Fruit fly (Drosophila melanogaster) whole organism, embryonic: ENCODE measurements around the gene CG3337.

Experiments used
- Adf1 ChIP-seq: fragments of 200-800 bp; sonication (Bioruptor generic); IDR thresholded peaks from 2 replicates; pipeline ENCODE4 v1.3.6; 2022; ENCODE audit warnings: missing biosample characterization, missing genetic modification characterization
- CG13287 ChIP-seq: fragments of 200-800 bp; sonication (Bioruptor generic); IDR thresholded peaks from 2 replicates; pipeline ENCODE4 v1.3.6; 2022; ENCODE audit warnings: missing biosample characterization, missing genetic modification characterization; ENCODE audit not compliant: partially characterized antibody
- CG14710 ChIP-seq: fragments of 200-800 bp; sonication (Bioruptor generic); optimal IDR thresholded peaks from 3 replicates; lab custom pipeline; 2019; ENCODE audit warnings: missing biosample characterization, mild to moderate bottlenecking, missing genetic modification characterization, moderate library complexity
- CG14965 ChIP-seq: fragments of 200-800 bp; sonication (Bioruptor generic); optimal IDR thresholded peaks from 2 replicates; lab custom pipeline; 2016; ENCODE audit warnings: missing biosample characterization, missing genetic modification characterization, borderline replicate concordance
- CG1603 ChIP-seq: fragments of 200-800 bp; sonication (Bioruptor generic); optimal IDR thresholded peaks from 2 replicates; lab custom pipeline; 2019; ENCODE audit warnings: missing biosample characterization, mild to moderate bottlenecking, missing genetic modification characterization, moderate library complexity
- CG2678 ChIP-seq: fragments of 200-800 bp; sonication (Bioruptor generic); optimal IDR thresholded peaks from 3 replicates; lab custom pipeline; 2019; ENCODE audit warnings: missing biosample characterization, mild to moderate bottlenecking, missing genetic modification characterization, moderate library complexity
- CG33213 ChIP-seq: fragments of 200-800 bp; sonication (Bioruptor generic); optimal IDR thresholded peaks from 3 replicates; lab custom pipeline; 2016; ENCODE audit warnings: missing biosample characterization, missing genetic modification characterization
- CG34376 ChIP-seq: fragments of 200-800 bp; sonication (Bioruptor generic); optimal IDR thresholded peaks from 2 replicates; lab custom pipeline; 2018; ENCODE audit warnings: missing biosample characterization, mild to moderate bottlenecking, missing genetic modification characterization
- CG34422 ChIP-seq: fragments of 200-800 bp; sonication (Bioruptor generic); IDR thresholded peaks from 3 replicates; pipeline ENCODE4 v1.3.6; 2022; ENCODE audit warnings: missing biosample characterization, missing genetic modification characterization
- CG7556 ChIP-seq: fragments of 200-800 bp; sonication (Bioruptor generic); optimal IDR thresholded peaks from 2 replicates; lab custom pipeline; 2017; ENCODE audit warnings: missing biosample characterization, mild to moderate bottlenecking, missing genetic modification characterization
- CG8765 ChIP-seq: fragments of 200-800 bp; sonication (Bioruptor generic); IDR thresholded peaks from 2 replicates; pipeline ENCODE4 v1.3.6; 2022; ENCODE audit warnings: missing biosample characterization, missing genetic modification characterization
- CG8924 ChIP-seq: fragments of 200-800 bp; optimal IDR thresholded peaks from 3 replicates; lab custom pipeline; 2019; ENCODE audit warnings: missing biosample characterization, mild to moderate bottlenecking, missing genetic modification characterization, moderate library complexity
- Deaf1 ChIP-seq: fragments of 200-800 bp; optimal IDR thresholded peaks from 3 replicates; lab custom pipeline; 2019; ENCODE audit warnings: missing biosample characterization, mild to moderate bottlenecking, missing genetic modification characterization, moderate library complexity
- Drgx ChIP-seq: fragments of 200-800 bp; sonication (Bioruptor generic); IDR thresholded peaks from 2 replicates; pipeline ENCODE4 v1.3.6; 2022; ENCODE audit warnings: missing biosample characterization, missing genetic modification characterization
- Ets65A ChIP-seq: fragments of 200-800 bp; sonication (Bioruptor generic); peaks from one replicate; lab custom pipeline; 2016; ENCODE audit warnings: missing biosample characterization, missing genetic modification characterization
- Gug ChIP-seq: fragments of 200-800 bp; sonication (Bioruptor generic); IDR thresholded peaks from 4 replicates; pipeline ENCODE4 v1.3.6; 2022; ENCODE audit warnings: missing biosample characterization, missing genetic modification characterization
- H2.0 ChIP-seq: fragments of 200-800 bp; sonication (Bioruptor generic); IDR thresholded peaks from 2 replicates; pipeline ENCODE4 v1.3.6; 2022; ENCODE audit warnings: missing biosample characterization, missing genetic modification characterization
- MTF-1 ChIP-seq: fragments of 200-800 bp; sonication (Bioruptor generic); optimal IDR thresholded peaks from 2 replicates; lab custom pipeline; 2018; ENCODE audit warnings: missing biosample characterization, mild to moderate bottlenecking, missing genetic modification characterization, borderline replicate concordance
- Med ChIP-seq: fragments of 200-800 bp; sonication (Bioruptor generic); peaks from one replicate; lab custom pipeline; 2016; ENCODE audit warnings: missing biosample characterization, missing genetic modification characterization, mild to moderate bottlenecking, inconsistent platforms, moderate library complexity
- Poxn ChIP-seq: fragments of 200-800 bp; sonication (Bioruptor generic); IDR thresholded peaks from 2 replicates; pipeline ENCODE4 v1.3.6; 2022; ENCODE audit warnings: missing biosample characterization, missing genetic modification characterization
- Rfx ChIP-seq: fragments of 200-800 bp; sonication (Bioruptor generic); IDR thresholded peaks from 2 replicates; pipeline ENCODE4 v1.3.6; 2022; ENCODE audit warnings: missing biosample characterization, missing genetic modification characterization
- Trl ChIP-seq, 3 experiments: fragments of >200 bp in 2 of 3; fragments of 200-800 bp in 1 of 3; sonication (Bioruptor generic) in 1 of 3; optimal IDR thresholded peaks; 2 replicates in 1 of 3; 3 replicates in 2 of 3; lab custom pipeline; 2016 to 2017; ENCODE audit warnings: missing biosample characterization in 1 of 3, missing genetic modification characterization in 1 of 3
- Vsx1 ChIP-seq: fragments of 200-800 bp; sonication (Bioruptor generic); optimal IDR thresholded peaks from 2 replicates; lab custom pipeline; 2017; ENCODE audit warnings: missing biosample characterization, mild to moderate bottlenecking, missing genetic modification characterization, missing genetic modification reagents
- bigmax ChIP-seq: fragments of 200-800 bp; sonication (Bioruptor generic); optimal IDR thresholded peaks from 2 replicates; lab custom pipeline; 2018; ENCODE audit warnings: missing biosample characterization, mild to moderate bottlenecking, missing genetic modification characterization
- cad ChIP-seq: fragments of >200 bp; optimal IDR thresholded peaks from 2 replicates; lab custom pipeline; 2017; ENCODE audit warnings: missing biosample characterization, missing genetic modification characterization
- cg ChIP-seq: fragments of 200-800 bp; sonication (Bioruptor generic); optimal IDR thresholded peaks from 3 replicates; lab custom pipeline; 2019; ENCODE audit warnings: missing biosample characterization, mild to moderate bottlenecking, missing genetic modification characterization, moderate library complexity
- chinmo ChIP-seq: fragments of 200-800 bp; sonication (Bioruptor generic); IDR thresholded peaks from 4 replicates; pipeline ENCODE4 v1.3.6; 2022; ENCODE audit warnings: missing biosample characterization, missing genetic modification characterization; ENCODE audit not compliant: partially characterized antibody
- chm ChIP-seq: fragments of 200-800 bp; sonication (Bioruptor generic); IDR thresholded peaks from 2 replicates; pipeline ENCODE4 v1.3.6; 2022; ENCODE audit warnings: missing biosample characterization, missing genetic modification characterization
- ci ChIP-seq: fragments of 200-800 bp; sonication (Bioruptor generic); IDR thresholded peaks from 3 replicates; pipeline ENCODE4 v1.3.6; 2022; ENCODE audit warnings: missing biosample characterization, missing genetic modification characterization
- cwo ChIP-seq: fragments of 200-800 bp; sonication (Bioruptor generic); optimal IDR thresholded peaks from 3 replicates; lab custom pipeline; 2017; ENCODE audit warnings: missing biosample characterization, missing genetic modification characterization, mild to moderate bottlenecking, moderate library complexity, missing genetic modification reagents
- ems ChIP-seq: fragments of 200-800 bp; sonication (Bioruptor generic); optimal IDR thresholded peaks from 3 replicates; lab custom pipeline; 2016; ENCODE audit warnings: missing biosample characterization, missing genetic modification characterization
- eve ChIP-seq, 2 experiments: fragments of >200 bp; optimal IDR thresholded peaks; 2 replicates each; lab custom pipeline; 2017; ENCODE audit warnings: missing biosample characterization in 2 of 2, missing genetic modification characterization in 2 of 2
- exex ChIP-seq: fragments of 200-800 bp; sonication (Bioruptor generic); optimal IDR thresholded peaks from 4 replicates; lab custom pipeline; 2018; ENCODE audit warnings: missing biosample characterization, mild to moderate bottlenecking, missing genetic modification characterization, moderate library complexity
- gsb-n ChIP-seq: fragments of 200-800 bp; sonication (Bioruptor generic); optimal IDR thresholded peaks from 3 replicates; lab custom pipeline; 2018; ENCODE audit warnings: missing biosample characterization, mild to moderate bottlenecking, missing genetic modification characterization
- hb ChIP-seq: fragments of 200-800 bp; sonication (Bioruptor generic); IDR thresholded peaks from 3 replicates; pipeline ENCODE4 v1.3.6; 2022; ENCODE audit warnings: missing biosample characterization, missing genetic modification characterization; ENCODE audit not compliant: partially characterized antibody
- hbn ChIP-seq: fragments of 200-800 bp; sonication (Bioruptor generic); IDR thresholded peaks from 2 replicates; pipeline ENCODE4 v1.3.6; 2022; ENCODE audit warnings: missing biosample characterization, missing genetic modification characterization; ENCODE audit not compliant: partially characterized antibody
- lbe ChIP-seq: fragments of 200-800 bp; sonication (Bioruptor generic); optimal IDR thresholded peaks from 2 replicates; lab custom pipeline; 2016; ENCODE audit warnings: missing biosample characterization, mild to moderate bottlenecking, missing genetic modification characterization
- maf-S ChIP-seq: fragments of 200-800 bp; sonication (Bioruptor generic); optimal IDR thresholded peaks from 2 replicates; lab custom pipeline; 2016; ENCODE audit warnings: missing biosample characterization, missing genetic modification characterization
- mirr ChIP-seq: fragments of 200-800 bp; sonication (Bioruptor generic); optimal IDR thresholded peaks from 3 replicates; lab custom pipeline; 2018; ENCODE audit warnings: missing biosample characterization, mild to moderate bottlenecking, missing genetic modification characterization
- nom ChIP-seq: fragments of 200-800 bp; sonication (Bioruptor generic); optimal IDR thresholded peaks from 2 replicates; lab custom pipeline; 2017; ENCODE audit warnings: missing biosample characterization, missing genetic modification characterization, mild to moderate bottlenecking, moderate library complexity, missing genetic modification reagents
- ranshi ChIP-seq: fragments of 200-800 bp; sonication (Bioruptor generic); IDR thresholded peaks from 2 replicates; pipeline ENCODE4 v1.3.6; 2022; ENCODE audit warnings: missing biosample characterization, missing genetic modification characterization
- scrt ChIP-seq: fragments of 200-800 bp; sonication (Bioruptor generic); optimal IDR thresholded peaks from 2 replicates; lab custom pipeline; 2018; ENCODE audit warnings: missing biosample characterization, mild to moderate bottlenecking, missing genetic modification characterization, moderate library complexity
- sens ChIP-seq: fragments of 200-800 bp; sonication (Bioruptor generic); peaks from one replicate; lab custom pipeline; 2016; ENCODE audit warnings: missing biosample characterization, missing genetic modification characterization
- sisA ChIP-seq: fragments of 200-800 bp; sonication (Bioruptor generic); IDR thresholded peaks from 2 replicates; pipeline ENCODE4 v1.3.6; 2022; ENCODE audit warnings: missing biosample characterization, missing genetic modification characterization
- sr ChIP-seq: fragments of 200-800 bp; sonication (Bioruptor generic); IDR thresholded peaks from 3 replicates; pipeline ENCODE4 v1.3.6; 2022; ENCODE audit warnings: missing biosample characterization, missing genetic modification characterization
- tgo ChIP-seq: fragments of 200-800 bp; sonication (Bioruptor generic); IDR thresholded peaks from 3 replicates; pipeline ENCODE4 v1.3.6; 2022; ENCODE audit warnings: missing biosample characterization, missing genetic modification characterization
- usp ChIP-seq: fragments of >200 bp; optimal IDR thresholded peaks from 2 replicates; lab custom pipeline; 2017; ENCODE audit warnings: missing biosample characterization, missing genetic modification characterization
- wdn ChIP-seq: fragments of 200-800 bp; sonication (Bioruptor generic); IDR thresholded peaks from 2 replicates; pipeline ENCODE4 v1.3.6; 2022; ENCODE audit warnings: missing biosample characterization, missing genetic modification characterization

CG3337 gene

DNA sequence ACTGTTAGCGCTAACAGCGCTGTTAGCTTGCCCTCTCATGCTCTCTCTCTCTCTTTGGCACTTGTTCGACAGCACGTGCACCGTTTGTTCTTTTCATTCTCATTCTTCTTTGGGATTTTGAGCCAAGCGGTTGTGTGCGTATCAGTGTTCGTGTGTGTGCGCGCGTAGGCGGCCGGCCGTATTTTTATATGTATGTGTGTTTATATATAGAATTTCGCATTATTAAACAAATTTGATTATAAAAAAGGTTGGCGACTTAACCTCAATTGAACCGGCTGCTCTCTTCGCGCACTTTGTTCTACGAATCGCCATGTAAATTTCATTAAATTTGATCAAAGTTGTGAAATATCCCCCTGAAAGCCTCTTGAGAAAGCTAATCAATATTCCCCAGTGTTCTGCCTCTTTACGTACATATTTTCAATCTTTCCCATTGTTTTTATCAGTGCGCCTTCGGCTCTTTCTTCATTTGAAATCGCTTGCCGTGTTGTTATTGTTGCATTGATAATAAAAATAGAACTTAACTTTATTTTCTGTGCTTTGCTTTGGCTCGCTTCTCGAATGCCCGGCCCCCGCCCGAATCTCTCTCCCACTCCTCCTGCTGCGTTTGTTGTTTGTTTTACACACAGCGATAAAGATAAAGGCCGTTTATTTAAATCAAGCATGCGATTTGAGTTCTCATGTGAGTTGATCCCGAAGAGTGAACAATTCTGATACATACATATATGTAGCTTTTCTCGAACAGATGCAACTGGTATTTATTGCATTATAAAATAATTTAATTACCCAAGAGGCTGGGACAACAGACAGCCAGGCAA, 24.1 kb downstream of the CG3337 start (continued):
- TF ChIP-seq CG8924 (no peak), mirr (GFP tag; lab: Kevin White, UChicago) (peak; percentile 38), Vsx1 (GFP tag; lab: Kevin White, UChicago) (peak; percentile 36), chinmo (GFP tag; lab: Robert Waterston, UW) (0 out of 4 replicates have a peak, but pooled peaks have one; percentile 50), ranshi (GFP tag; lab: Robert Waterston, UW) (peak; percentile 4; the same call in 1 of the 2 replicates), sr (GFP tag; lab: Robert Waterston, UW) (peak; percentile 94), CG2678 (tag; lab: Kevin White, UChicago) (peak; percentile 21), Poxn (no peak), chm (0 out of 2 replicates have a peak, but pooled peaks have one; percentile 22), sisA (GFP tag; lab: Robert Waterston, UW) (no peak), MTF-1 (peak; percentile 53), CG33213 (GFP tag; lab: Kevin White, UChicago) (no peak), Deaf1 (tag; lab: Kevin White, UChicago) (peak; percentile 26), CG8765 (no peak), CG13287 (0 out of 2 replicates have a peak, but pooled peaks have one; percentile 12), maf-S (GFP tag; lab: Kevin White, UChicago) (no peak), CG7556 (GFP tag; lab: Kevin White, UChicago) (no peak), scrt (GFP tag; lab: Kevin White, UChicago) (peak; percentile 36), CG34376 (GFP tag; lab: Kevin White, UChicago) (peak; percentile 18), wdn (GFP tag; lab: Robert Waterston, UW) (no peak), nom (GFP tag; lab: Kevin White, UChicago) (peak; percentile 3), cwo (GFP tag; lab: Kevin White, UChicago) (peak; percentile 98), ems (GFP tag; lab: Kevin White, UChicago) (no peak), exex (peak; percentile 55), ci (GFP tag; lab: Robert Waterston, UW) (peak; percentile 38; the same call in 2 of the 3 replicates), CG14965 (GFP tag; lab: Kevin White, UChicago) (no peak), cg (GFP tag; lab: Kevin White, UChicago) (peak; percentile 78), CG1603 (tag; lab: Kevin White, UChicago) (no peak), Trl (optimal IDR thresholded peaks at IDR 0.05; lab: Kevin White, UChicago) (peak; percentile 68 to 85), Trl (GFP tag; optimal IDR thresholded peaks at IDR 0.05; lab: Kevin White, UChicago) (no peak), gsb-n (tag; lab: Kevin White, UChicago) (no peak), hbn (no peak), usp (GFP tag; lab: Kevin White, UChicago) (no peak), Rfx (GFP tag; lab: Robert Waterston, UW) (peak; percentile 28; the same call in 1 of the 2 replicates), CG34422 (GFP tag; lab: Robert Waterston, UW) (peak; percentile 10; the same call in 1 of the 3 replicates), cad (GFP tag; lab: Kevin White, UChicago) (no peak), bigmax (GFP tag; lab: Kevin White, UChicago) (peak; percentile 47), eve (GFP tag; optimal IDR thresholded peaks at IDR 0.05; lab: Kevin White, UChicago) (peak in 1 of 2 experiments; percentile 8), Adf1 (GFP tag; lab: Robert Waterston, UW) (no peak), lbe (peak; percentile 6), CG14710 (tag; lab: Kevin White, UChicago) (no peak), Drgx (GFP tag; lab: Robert Waterston, UW) (no peak), tgo (GFP tag; lab: Robert Waterston, UW) (no peak), Ets65A (no peak), H2.0 (GFP tag; lab: Robert Waterston, UW) (no peak), hb (no peak), sens (GFP tag; lab: Kevin White, UChicago) (peak; percentile 83), Gug (GFP tag; lab: Robert Waterston, UW) (no peak), Med (GFP tag; lab: Kevin White, UChicago) (peak; percentile 37)
